Worm (Caenorhabditis elegans): ENCODE data around the gene srx-2.

DNA sequence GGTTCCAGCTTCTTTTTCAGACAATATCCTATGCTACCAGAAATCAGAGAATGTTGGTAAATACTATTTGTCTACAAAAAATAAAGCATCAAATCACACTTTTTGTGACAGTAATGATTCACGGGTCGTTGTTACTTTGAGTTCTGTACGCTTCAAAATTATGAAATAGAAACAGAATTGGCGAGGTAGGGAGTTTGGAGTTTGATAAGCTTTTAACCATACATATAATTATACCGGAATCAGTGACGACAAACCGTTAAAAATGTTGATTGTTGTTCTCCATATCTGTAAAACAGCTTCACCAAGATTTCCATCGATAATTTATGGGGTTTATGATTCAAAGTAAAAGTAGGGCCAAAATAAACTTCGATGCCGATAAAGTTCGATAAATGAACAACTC is 31.4 kb upstream of the srx-2 start:
- TF ChIP-seq fos-1 (tag; optimal IDR thresholded peaks at IDR 0.05) (no peak), jun-1 (tag; optimal IDR thresholded peaks at IDR 0.05) (no peak), Y5F2A.4 (GFP tag; optimal IDR thresholded peaks at IDR 0.05) (no peak)

All from whole organism, L4 larva.